Worm (Caenorhabditis elegans) whole organism, young adult: ENCODE measurements around the gene srr-1.

Experiments used
- B0035.1 ChIP-seq: sonication (generic microtip); optimal IDR thresholded peaks from 2 replicates; lab custom pipeline; 2016; ENCODE audit warnings: missing genetic modification characterization, mild to moderate bottlenecking, missing compliant biosample characterization, missing genotype, missing genetic modification reagents
- C06A6.2 ChIP-seq: fragments of 200-800 bp; sonication (Bioruptor generic); conservative IDR thresholded peaks from 2 replicates; pipeline ENCODE4 v1.3.6; 2022; ENCODE audit warnings: missing genetic modification characterization, missing compliant biosample characterization
- F23B12.7 ChIP-seq: sonication (generic microtip); optimal IDR thresholded peaks from 2 replicates; lab custom pipeline; 2017; ENCODE audit warnings: missing genetic modification characterization, mild to moderate bottlenecking, missing compliant biosample characterization, antibody characterized with exemption, moderate library complexity; ENCODE audit not compliant: insufficient read depth
- F33H1.4 ChIP-seq: fragments of 200-800 bp; sonication (Bioruptor generic); IDR thresholded peaks from 2 replicates; pipeline ENCODE4 v1.3.6; 2022; ENCODE audit warnings: missing genetic modification reagents, missing genetic modification characterization, missing compliant biosample characterization
- F39B2.1 ChIP-seq: fragments of 200-800 bp; sonication (Bioruptor generic); IDR thresholded peaks from 2 replicates; pipeline ENCODE4 v1.3.6; 2022; ENCODE audit warnings: missing genetic modification reagents, missing genetic modification characterization, missing compliant biosample characterization
- F57A8.1 ChIP-seq: fragments of 200-800 bp; sonication (Bioruptor generic); optimal IDR thresholded peaks from 2 replicates; lab custom pipeline; 2018; ENCODE audit warnings: mild to moderate bottlenecking, missing genetic modification characterization, moderate library complexity, missing compliant biosample characterization
- K11D2.4 ChIP-seq: fragments of 200-800 bp; sonication (Bioruptor generic); IDR thresholded peaks from 2 replicates; pipeline ENCODE4 v1.3.6; 2022; ENCODE audit warnings: missing genetic modification reagents, missing genetic modification characterization, missing compliant biosample characterization
- K12H6.12 ChIP-seq: fragments of 200-800 bp; sonication (Bioruptor generic); optimal IDR thresholded peaks from 2 replicates; lab custom pipeline; 2018; ENCODE audit warnings: mild to moderate bottlenecking, missing genetic modification characterization, missing compliant biosample characterization
- T26A5.8 ChIP-seq: sonication (generic microtip); optimal IDR thresholded peaks from 2 replicates; lab custom pipeline; 2016; ENCODE audit warnings: missing genetic modification characterization, missing compliant biosample characterization
- Y95B8A.8 ChIP-seq: fragments of 200-800 bp; sonication (Bioruptor generic); IDR thresholded peaks from 2 replicates; pipeline ENCODE4 v1.3.6; 2022; ENCODE audit warnings: missing genetic modification reagents, missing genetic modification characterization, missing compliant biosample characterization
- ZK185.1 ChIP-seq: sonication (generic microtip); optimal IDR thresholded peaks from 2 replicates; lab custom pipeline; 2016; ENCODE audit warnings: mild to moderate bottlenecking, missing genetic modification characterization, missing compliant biosample characterization; ENCODE audit not compliant: poor library complexity, severe bottlenecking
- attf-3 ChIP-seq: fragments of 200-800 bp; sonication (Bioruptor generic); conservative IDR thresholded peaks from 2 replicates; pipeline ENCODE4 v1.3.6; 2022; ENCODE audit warnings: missing genetic modification reagents, missing genetic modification characterization, missing compliant biosample characterization
- bed-2 ChIP-seq: fragments of 200-800 bp; sonication (Bioruptor generic); IDR thresholded peaks from 2 replicates; pipeline ENCODE4 v1.3.6; 2022; ENCODE audit warnings: missing genetic modification reagents, missing genetic modification characterization, missing compliant biosample characterization
- ccch-3 ChIP-seq: fragments of 200-800 bp; sonication (Bioruptor generic); optimal IDR thresholded peaks from 2 replicates; lab custom pipeline; 2018; ENCODE audit warnings: mild to moderate bottlenecking, missing genetic modification characterization, missing compliant biosample characterization
- cebp-2 ChIP-seq: fragments of 200-800 bp; sonication (Bioruptor generic); IDR thresholded peaks from 2 replicates; pipeline ENCODE4 v1.3.6; 2022; ENCODE audit warnings: missing genetic modification characterization, missing compliant biosample characterization
- ceh-27 ChIP-seq: fragments of 200-800 bp; sonication (Bioruptor generic); optimal IDR thresholded peaks from 2 replicates; lab custom pipeline; 2018; ENCODE audit warnings: mild to moderate bottlenecking, missing genetic modification characterization, moderate library complexity, missing compliant biosample characterization
- ceh-79 ChIP-seq: sonication (generic microtip); optimal IDR thresholded peaks from 2 replicates; lab custom pipeline; 2017; ENCODE audit warnings: mild to moderate bottlenecking, missing genetic modification characterization, missing compliant biosample characterization
- dpff-1 ChIP-seq: sonication (generic microtip); optimal IDR thresholded peaks from 2 replicates; lab custom pipeline; 2017; ENCODE audit warnings: mild to moderate bottlenecking, missing genetic modification characterization, missing compliant biosample characterization
- egl-44 ChIP-seq: fragments of 200-800 bp; sonication (Bioruptor generic); IDR thresholded peaks from 2 replicates; pipeline ENCODE4 v1.3.6; 2022; ENCODE audit warnings: missing genetic modification reagents, missing genetic modification characterization, missing compliant biosample characterization
- ekl-4 ChIP-seq: fragments of 200-800 bp; sonication (Bioruptor generic); IDR thresholded peaks from 2 replicates; pipeline ENCODE4 v1.3.6; 2022; ENCODE audit warnings: missing genetic modification reagents, missing genetic modification characterization, missing compliant biosample characterization
- gei-17 ChIP-seq: fragments of 200-800 bp; sonication (Bioruptor generic); optimal IDR thresholded peaks from 2 replicates; lab custom pipeline; 2018; ENCODE audit warnings: mild to moderate bottlenecking, missing genetic modification characterization, missing compliant biosample characterization
- hlh-26 ChIP-seq: fragments of 200-800 bp; sonication (Bioruptor generic); conservative IDR thresholded peaks from 2 replicates; pipeline ENCODE4 v1.3.6; 2022; ENCODE audit warnings: missing genetic modification reagents, missing genetic modification characterization, missing compliant biosample characterization
- hmg-1.2 ChIP-seq: fragments of 200-800 bp; sonication (Bioruptor generic); IDR thresholded peaks from 2 replicates; pipeline ENCODE4 v1.3.6; 2022; ENCODE audit warnings: missing genetic modification reagents, missing genetic modification characterization, missing compliant biosample characterization
- let-526 ChIP-seq: fragments of 200-800 bp; sonication (Bioruptor generic); IDR thresholded peaks from 2 replicates; pipeline ENCODE4 v1.3.6; 2022; ENCODE audit warnings: missing genetic modification reagents, missing genetic modification characterization, missing compliant biosample characterization
- lin-26 ChIP-seq: fragments of 200-800 bp; sonication (Bioruptor generic); IDR thresholded peaks from 2 replicates; pipeline ENCODE4 v1.3.6; 2022; ENCODE audit warnings: missing genetic modification reagents, missing genetic modification characterization, missing compliant biosample characterization
- lin-35 ChIP-seq, 3 experiments: fragments of 150-350 bp in 2 of 3; sonication (generic microtip) in 1 of 3; optimal IDR thresholded peaks; 2 replicates each; lab custom pipeline; 2014 to 2018; ENCODE audit warnings: missing biosample characterization in 3 of 3, missing genetic modification characterization in 3 of 3, missing genetic modification reagents in 3 of 3
- lin-54 ChIP-seq: fragments of 200-800 bp; sonication (Bioruptor generic); optimal IDR thresholded peaks from 2 replicates; lab custom pipeline; 2018; ENCODE audit warnings: mild to moderate bottlenecking, missing genetic modification characterization, missing compliant biosample characterization
- lir-1 ChIP-seq: fragments of 200-800 bp; sonication (Bioruptor generic); conservative IDR thresholded peaks from 2 replicates; pipeline ENCODE4 v1.3.6; 2022; ENCODE audit warnings: missing genetic modification reagents, missing genetic modification characterization, missing compliant biosample characterization
- lsy-27 ChIP-seq: sonication (generic microtip); optimal IDR thresholded peaks from 2 replicates; lab custom pipeline; 2017; ENCODE audit warnings: missing genetic modification characterization, mild to moderate bottlenecking, missing compliant biosample characterization, antibody characterized with exemption, missing genotype, borderline replicate concordance; ENCODE audit not compliant: insufficient read depth
- madf-10 ChIP-seq: sonication (generic microtip); optimal IDR thresholded peaks from 2 replicates; lab custom pipeline; 2016; ENCODE audit warnings: mild to moderate bottlenecking, missing genetic modification characterization, missing compliant biosample characterization
- madf-6 ChIP-seq: fragments of 200-800 bp; sonication (Bioruptor generic); IDR thresholded peaks from 2 replicates; pipeline ENCODE4 v1.3.6; 2022; ENCODE audit warnings: missing genetic modification reagents, missing genetic modification characterization, missing compliant biosample characterization
- mcd-1 ChIP-seq: fragments of 200-800 bp; sonication (Bioruptor generic); IDR thresholded peaks from 2 replicates; pipeline ENCODE4 v1.3.6; 2022; ENCODE audit warnings: missing genetic modification reagents, missing genetic modification characterization, missing compliant biosample characterization
- nfya-1 ChIP-seq: sonication (generic microtip); optimal IDR thresholded peaks from 2 replicates; lab custom pipeline; 2017; ENCODE audit warnings: antibody characterized with exemption, missing compliant biosample characterization, missing genetic modification characterization, borderline replicate concordance; ENCODE audit not compliant: insufficient read depth
- nfya-2 ChIP-seq: fragments of 200-800 bp; sonication (Bioruptor generic); IDR thresholded peaks from 2 replicates; pipeline ENCODE4 v1.3.6; 2022; ENCODE audit warnings: missing genetic modification reagents, missing genetic modification characterization, missing compliant biosample characterization
- nhr-120 ChIP-seq: fragments of 200-800 bp; sonication (Bioruptor generic); IDR thresholded peaks from 2 replicates; pipeline ENCODE4 v1.3.6; 2022; ENCODE audit warnings: missing genetic modification characterization, missing compliant biosample characterization
- pbrm-1 ChIP-seq: fragments of 200-800 bp; sonication (Bioruptor generic); IDR thresholded peaks from 2 replicates; pipeline ENCODE4 v1.3.6; 2022; ENCODE audit warnings: missing genetic modification reagents, missing genetic modification characterization, missing compliant biosample characterization
- rcor-1 ChIP-seq: fragments of 200-800 bp; sonication (Bioruptor generic); IDR thresholded peaks from 2 replicates; pipeline ENCODE4 v1.3.6; 2022; ENCODE audit warnings: missing genetic modification reagents, missing genetic modification characterization, missing compliant biosample characterization
- sdz-38 ChIP-seq: sonication (generic microtip); optimal IDR thresholded peaks from 2 replicates; lab custom pipeline; 2016; ENCODE audit warnings: missing genotype, missing genetic modification characterization, missing compliant biosample characterization
- snpc-1.1 ChIP-seq: sonication (generic microtip); optimal IDR thresholded peaks from 2 replicates; lab custom pipeline; 2017; ENCODE audit warnings: missing genetic modification characterization, mild to moderate bottlenecking, missing compliant biosample characterization, antibody characterized with exemption, moderate library complexity, missing genotype, missing genetic modification reagents; ENCODE audit not compliant: insufficient read depth
- snpc-3.4 ChIP-seq: sonication (generic microtip); optimal IDR thresholded peaks from 2 replicates; lab custom pipeline; 2017; ENCODE audit warnings: missing genetic modification characterization, mild to moderate bottlenecking, missing compliant biosample characterization, antibody characterized with exemption, moderate library complexity, missing genotype, missing genetic modification reagents
- snpc-4 ChIP-seq, 5 experiments: fragments of 150-350 bp in 1 of 5; sonication (generic microtip) in 4 of 5; optimal IDR thresholded peaks; 2 replicates each; lab custom pipeline; 2014 to 2018; ENCODE audit warnings: missing genetic modification characterization in 5 of 5, missing biosample characterization in 3 of 5, antibody characterized with exemption in 2 of 5, mild to moderate bottlenecking in 2 of 5, missing compliant biosample characterization in 2 of 5, missing genotype in 2 of 5, moderate library complexity in 2 of 5, missing genetic modification reagents in 1 of 5
- sptf-2 ChIP-seq: fragments of 200-800 bp; sonication (Bioruptor generic); optimal IDR thresholded peaks from 2 replicates; lab custom pipeline; 2018; ENCODE audit warnings: mild to moderate bottlenecking, missing genetic modification characterization, missing compliant biosample characterization
- tbp1 ChIP-seq: fragments of 200-800 bp; sonication (Bioruptor generic); optimal IDR thresholded peaks from 2 replicates; lab custom pipeline; 2018; ENCODE audit warnings: mild to moderate bottlenecking, missing genetic modification characterization, missing compliant biosample characterization
- unc-130 ChIP-seq: sonication (generic microtip); optimal IDR thresholded peaks from 2 replicates; lab custom pipeline; 2016; ENCODE audit warnings: missing genetic modification reagents, missing genetic modification characterization, missing compliant biosample characterization
- zfh-2 ChIP-seq: fragments of 200-800 bp; sonication (Bioruptor generic); conservative IDR thresholded peaks from 2 replicates; pipeline ENCODE4 v1.3.6; 2022; ENCODE audit warnings: missing genetic modification reagents, missing genetic modification characterization, missing compliant biosample characterization
- ztf-28 ChIP-seq: fragments of 200-800 bp; sonication (Bioruptor generic); IDR thresholded peaks from 2 replicates; pipeline ENCODE4 v1.3.6; 2022; ENCODE audit warnings: missing genetic modification reagents, missing genetic modification characterization, missing compliant biosample characterization

The srr-1 gene

DNA sequence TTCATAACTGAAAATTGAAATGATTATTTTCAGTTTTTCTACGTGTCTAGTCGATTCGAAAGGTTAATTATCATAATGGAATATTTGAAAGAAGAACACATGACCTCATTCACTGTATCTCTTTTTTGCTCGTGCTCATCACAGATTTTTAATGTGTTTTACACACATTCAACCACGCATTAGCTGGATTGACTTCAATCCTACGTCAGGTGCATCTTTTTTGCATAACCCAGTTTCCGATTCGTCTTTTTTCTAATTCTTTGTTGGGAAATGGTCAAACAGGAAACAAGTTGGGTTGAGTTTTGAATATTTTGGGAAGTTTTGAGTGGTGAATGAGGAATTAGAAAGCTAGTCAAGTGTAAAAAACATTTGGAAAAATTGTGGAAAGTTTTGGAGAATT is 16.7 kb upstream of the srr-1 start:
- TF ChIP-seq ceh-79 (no peak), B0035.1 (no peak), let-526 (GFP tag; lab: Robert Waterston, UW) (no peak), snpc-3.4 (no peak), gei-17 (GFP tag; lab: Kevin White, UChicago) (no peak), Y95B8A.8 (no peak), cebp-2 (no peak), egl-44 (GFP tag; lab: Robert Waterston, UW) (no peak), mcd-1 (GFP tag; lab: Robert Waterston, UW) (no peak), lin-35 (GFP tag; optimal IDR thresholded peaks at IDR 0.05; lab: Kevin White, UChicago) (no peak), F33H1.4 (GFP tag; lab: Robert Waterston, UW) (no peak), K11D2.4 (no peak), hmg-1.2 (GFP tag; lab: Robert Waterston, UW) (no peak), zfh-2 (GFP tag; lab: Robert Waterston, UW) (no peak), bed-2 (no peak)
- TF ChIP-seq, all 124 proteins: peak for 0

DNA sequence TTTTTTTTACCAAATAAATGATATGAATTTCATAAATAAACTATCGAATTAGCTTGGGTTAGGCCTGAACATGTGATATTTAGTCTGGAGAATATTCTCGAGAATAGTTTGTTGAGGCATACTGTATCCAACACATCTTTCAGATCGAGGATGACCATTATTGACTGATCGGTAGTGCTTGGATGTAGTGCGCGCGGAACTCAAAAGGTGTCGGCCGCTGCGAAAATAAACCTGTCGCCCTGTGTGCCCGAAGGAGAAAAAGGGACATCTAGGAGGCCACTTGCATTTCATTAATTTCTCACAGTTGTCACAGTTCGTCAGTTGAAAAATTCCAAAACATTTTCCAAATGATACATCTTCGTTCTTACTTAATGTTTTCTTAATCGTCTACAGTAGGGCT is 10.6 kb upstream of the srr-1 start:
- TF ChIP-seq unc-130 (GFP tag; lab: Kevin White, UChicago) (no peak), ccch-3 (GFP tag; lab: Kevin White, UChicago) (no peak), sdz-38 (no peak), F23B12.7 (tag; lab: Kevin White, UChicago) (no peak), pbrm-1 (no peak), F57A8.1 (GFP tag; lab: Kevin White, UChicago) (no peak), T26A5.8 (tag; lab: Kevin White, UChicago) (no peak), F39B2.1 (GFP tag; lab: Robert Waterston, UW) (no peak), madf-10 (tag; lab: Kevin White, UChicago) (no peak), dpff-1 (tag; lab: Kevin White, UChicago) (no peak), ceh-27 (no peak), cebp-2 (0 out of 2 replicates have a peak, but pooled peaks have one; percentile 44), tbp1 (GFP tag; lab: Kevin White, UChicago) (peak; percentile 19), rcor-1 (GFP tag; lab: Robert Waterston, UW) (no peak), lin-26 (GFP tag; lab: Robert Waterston, UW) (no peak), nfya-1 (tag; lab: Kevin White, UChicago) (no peak), sptf-2 (GFP tag; lab: Kevin White, UChicago) (no peak), ekl-4 (no peak), attf-3 (GFP tag; lab: Robert Waterston, UW) (no peak), hlh-26 (no peak), K12H6.12 (no peak), ztf-28 (GFP tag; lab: Robert Waterston, UW) (no peak), B0035.1 (no peak), lir-1 (no peak), nhr-120 (no peak), ZK185.1 (no peak), nfya-2 (GFP tag; lab: Robert Waterston, UW) (no peak), lin-54 (no peak), mcd-1 (GFP tag; lab: Robert Waterston, UW) (no peak), hmg-1.2 (GFP tag; lab: Robert Waterston, UW) (no peak), lsy-27 (no peak), snpc-3.4 (peak; percentile 17), snpc-1.1 (tag; lab: Kevin White, UChicago) (peak; percentile 89), C06A6.2 (GFP tag; lab: Robert Waterston, UW) (no peak), snpc-4 (GFP tag; optimal IDR thresholded peaks at IDR 0.05; lab: Kevin White, UChicago) (peak; percentile 76), snpc-4 (tag; optimal IDR thresholded peaks at IDR 0.05; lab: Kevin White, UChicago) (peak in 3 of 4 experiments; percentile 75 to 93 (median 91)), madf-6 (GFP tag; lab: Robert Waterston, UW) (no peak)
